Fruit fly (Drosophila melanogaster) whole organism, wandering third instar larva: ENCODE results near the gene Sod1.

Experiments
- Abd-B ChIP-seq: fragments of >200 bp; optimal IDR thresholded peaks from 2 replicates; lab custom pipeline; 2017; ENCODE audit warnings: missing biosample characterization, missing genetic modification characterization
- CG32264 ChIP-seq: fragments of 200-800 bp; sonication (Bioruptor generic); optimal IDR thresholded peaks from 2 replicates; lab custom pipeline; 2016; ENCODE audit warnings: missing biosample characterization, missing genetic modification characterization
- CG9705 ChIP-seq: fragments of 200-800 bp; sonication (Bioruptor generic); optimal IDR thresholded peaks from 2 replicates; lab custom pipeline; 2018; ENCODE audit warnings: missing biosample characterization, mild to moderate bottlenecking, missing genetic modification characterization
- CrebA ChIP-seq: fragments of 200-800 bp; sonication (Bioruptor generic); optimal IDR thresholded peaks from 2 replicates; lab custom pipeline; 2016; ENCODE audit warnings: missing biosample characterization, mild to moderate bottlenecking, missing genetic modification characterization, borderline replicate concordance
- Dfd ChIP-seq: fragments of >200 bp; optimal IDR thresholded peaks from 2 replicates; lab custom pipeline; 2017; ENCODE audit warnings: missing biosample characterization, missing genetic modification characterization
- Dif ChIP-seq: fragments of 200-275, 200-300 bp; sonication (Bioruptor generic); optimal IDR thresholded peaks from 2 replicates; lab custom pipeline; 2018; ENCODE audit warnings: missing biosample characterization, missing genetic modification characterization; ENCODE audit not compliant: partially characterized antibody
- GATAd ChIP-seq: sonication (Bioruptor generic); optimal IDR thresholded peaks from 2 replicates; lab custom pipeline; 2016; ENCODE audit warnings: missing biosample characterization, missing genetic modification characterization
- HLH106 ChIP-seq: fragments of 200-800 bp; optimal IDR thresholded peaks from 3 replicates; lab custom pipeline; 2019; ENCODE audit warnings: missing biosample characterization, mild to moderate bottlenecking, missing genetic modification characterization, moderate library complexity
- Hnf4 ChIP-seq: fragments of 200-800 bp; sonication (Bioruptor generic); optimal IDR thresholded peaks from 2 replicates; lab custom pipeline; 2016; ENCODE audit warnings: missing biosample characterization, mild to moderate bottlenecking, missing genetic modification characterization
- Hr78 ChIP-seq: fragments of >200 bp; optimal IDR thresholded peaks from 2 replicates; lab custom pipeline; 2017; ENCODE audit warnings: missing biosample characterization, missing genetic modification characterization
- Hr83 ChIP-seq: fragments of 200-300 bp; sonication (Bioruptor generic); optimal IDR thresholded peaks from 2 replicates; lab custom pipeline; 2016; ENCODE audit warnings: missing biosample characterization, mild to moderate bottlenecking, missing genetic modification characterization, moderate library complexity; ENCODE audit not compliant: poor library complexity, severe bottlenecking
- Jra ChIP-seq: sonication (Bioruptor generic); optimal IDR thresholded peaks from 2 replicates; lab custom pipeline; 2016; ENCODE audit warnings: missing biosample characterization, missing genetic modification characterization
- Mio ChIP-seq: sonication (Bioruptor generic); optimal IDR thresholded peaks from 2 replicates; lab custom pipeline; 2016; ENCODE audit warnings: missing biosample characterization, missing genetic modification characterization
- Myc ChIP-seq: fragments of >200 bp; optimal IDR thresholded peaks from 2 replicates; lab custom pipeline; 2017
- N ChIP-seq: fragments of >200 bp; optimal IDR thresholded peaks from 2 replicates; lab custom pipeline; 2018; ENCODE audit warnings: missing biosample characterization, missing external identifiers, missing genetic modification characterization
- OdsH ChIP-seq: fragments of 200-800 bp; sonication (Bioruptor generic); optimal IDR thresholded peaks from 2 replicates; lab custom pipeline; 2016; ENCODE audit warnings: missing biosample characterization, mild to moderate bottlenecking, missing genetic modification characterization
- Rel ChIP-seq, 2 experiments: fragments of 200-800 bp; sonication (Bioruptor generic) in 1 of 2; optimal IDR thresholded peaks; 2 replicates in 1 of 2; 3 replicates in 1 of 2; lab custom pipeline; 2016 to 2019; ENCODE audit warnings: mild to moderate bottlenecking in 2 of 2, missing biosample characterization in 2 of 2, missing genetic modification characterization in 2 of 2, moderate library complexity in 1 of 2
- Sp1 ChIP-seq: fragments of 200-800 bp; sonication (Bioruptor generic); optimal IDR thresholded peaks from 3 replicates; lab custom pipeline; 2019; ENCODE audit warnings: missing biosample characterization, mild to moderate bottlenecking, missing genetic modification characterization, moderate library complexity
- Vsx2 ChIP-seq: fragments of 200-300, 225-300 bp; sonication (Bioruptor generic); optimal IDR thresholded peaks from 2 replicates; lab custom pipeline; 2018; ENCODE audit warnings: missing biosample characterization, missing genetic modification characterization; ENCODE audit not compliant: partially characterized antibody
- br ChIP-seq: fragments of 200-800 bp; sonication (Bioruptor generic); optimal IDR thresholded peaks from 2 replicates; lab custom pipeline; 2016; ENCODE audit warnings: missing biosample characterization, missing genetic modification characterization
- brk ChIP-seq: fragments of 200-800 bp; sonication (Bioruptor generic); optimal IDR thresholded peaks from 2 replicates; lab custom pipeline; 2016; ENCODE audit warnings: missing biosample characterization, mild to moderate bottlenecking, missing genetic modification characterization
- dl ChIP-seq, 2 experiments: fragments of 175-275, 200-275 bp in 1 of 2; fragments of 200-275 bp in 1 of 2; sonication (Bioruptor generic); optimal IDR thresholded peaks; lab custom pipeline; 2018; ENCODE audit warnings: mild to moderate bottlenecking in 2 of 2, missing biosample characterization in 2 of 2, missing genetic modification characterization in 2 of 2, moderate library complexity in 2 of 2; ENCODE audit not compliant: partially characterized antibody in 2 of 2, insufficient read depth in 1 of 2
- dmrt93B ChIP-seq: fragments of 200-800 bp; sonication (Bioruptor generic); optimal IDR thresholded peaks from 2 replicates; lab custom pipeline; 2018; ENCODE audit warnings: missing biosample characterization, mild to moderate bottlenecking, missing genetic modification characterization
- dsf ChIP-seq: sonication (Bioruptor generic); optimal IDR thresholded peaks from 2 replicates; lab custom pipeline; 2016; ENCODE audit warnings: missing biosample characterization, missing genetic modification characterization, borderline replicate concordance
- ey ChIP-seq: fragments of 200-800 bp; sonication (Bioruptor generic); optimal IDR thresholded peaks from 2 replicates; lab custom pipeline; 2016; ENCODE audit warnings: missing biosample characterization, missing genetic modification characterization
- foxo ChIP-seq, 2 experiments: fragments of 200-800 bp; sonication (Bioruptor generic); optimal IDR thresholded peaks; 2 replicates in 1 of 2; 3 replicates in 1 of 2; lab custom pipeline; 2016 to 2017; ENCODE audit warnings: missing biosample characterization in 2 of 2, missing genetic modification characterization in 2 of 2
- fru ChIP-seq: fragments of 200-800 bp; sonication (Bioruptor generic); optimal IDR thresholded peaks from 3 replicates; lab custom pipeline; 2016; ENCODE audit warnings: missing biosample characterization, mild to moderate bottlenecking, missing genetic modification characterization
- h ChIP-seq: fragments of 200-800 bp; sonication (Bioruptor generic); optimal IDR thresholded peaks from 3 replicates; lab custom pipeline; 2016; ENCODE audit warnings: missing biosample characterization, mild to moderate bottlenecking, missing genetic modification characterization
- jim ChIP-seq: fragments of 175-275, 200-325 bp; sonication (Bioruptor generic); optimal IDR thresholded peaks from 2 replicates; lab custom pipeline; 2016; ENCODE audit warnings: missing biosample characterization, mild to moderate bottlenecking, missing genetic modification characterization
- lola ChIP-seq: fragments of >200 bp; optimal IDR thresholded peaks from 2 replicates; lab custom pipeline; 2017; ENCODE audit warnings: missing biosample characterization, missing genetic modification characterization
- pan ChIP-seq: fragments of >200 bp; optimal IDR thresholded peaks from 2 replicates; lab custom pipeline; 2017
- psq ChIP-seq: fragments of 200-800 bp; sonication (Bioruptor generic); optimal IDR thresholded peaks from 3 replicates; lab custom pipeline; 2017; ENCODE audit warnings: missing biosample characterization, mild to moderate bottlenecking, missing genetic modification characterization, moderate library complexity
- rgr ChIP-seq: fragments of 200-800 bp; sonication (Bioruptor generic); optimal IDR thresholded peaks from 3 replicates; lab custom pipeline; 2016; ENCODE audit warnings: missing biosample characterization, mild to moderate bottlenecking, missing genetic modification characterization
- sage ChIP-seq: fragments of 200-800 bp; sonication (Bioruptor generic); optimal IDR thresholded peaks from 2 replicates; lab custom pipeline; 2016; ENCODE audit warnings: missing biosample characterization, mild to moderate bottlenecking, missing genetic modification characterization
- sv ChIP-seq: fragments of 200-800 bp; sonication (Bioruptor generic); optimal IDR thresholded peaks from 3 replicates; lab custom pipeline; 2016; ENCODE audit warnings: missing biosample characterization, missing genetic modification characterization
- tai ChIP-seq: sonication (Bioruptor generic); optimal IDR thresholded peaks from 2 replicates; lab custom pipeline; 2016; ENCODE audit warnings: missing biosample characterization, missing genetic modification characterization
- usp ChIP-seq: fragments of >200 bp; optimal IDR thresholded peaks from 2 replicates; lab custom pipeline; 2017; ENCODE audit warnings: missing biosample characterization, missing genetic modification characterization
- woc ChIP-seq: sonication (Bioruptor generic); optimal IDR thresholded peaks from 2 replicates; lab custom pipeline; 2016; ENCODE audit warnings: missing biosample characterization, mild to moderate bottlenecking, missing genetic modification characterization

Sod1 gene

dm6 chr3L:11070372-11070854 lies 43.1 kb downstream of the Sod1 start, which contains the start of gene Mocs1:
Gene Mocs1 (plus strand): TSS chr3L:11070526.
- no peak for TF ChIP-seq GATAd (GFP tag; lab: Kevin White, UChicago)
- TF ChIP-seq OdsH (GFP tag; lab: Kevin White, UChicago): peak; percentile 14
- TF ChIP-seq jim (GFP tag; lab: Kevin White, UChicago): peak; percentile 11
- peak; percentile 47 for TF ChIP-seq Dif (GFP tag; lab: Kevin White, UChicago)
- TF ChIP-seq Vsx2 (GFP tag; lab: Kevin White, UChicago): no peak
- peak; percentile 56 for TF ChIP-seq rgr
- no peak for TF ChIP-seq fru (GFP tag; lab: Kevin White, UChicago)
- TF ChIP-seq Hr78 (GFP tag; lab: Kevin White, UChicago): no peak
- no peak for TF ChIP-seq pan (lab: Kevin White, UChicago)
- peak; percentile 49 for TF ChIP-seq Hnf4
- no peak for TF ChIP-seq Abd-B
- no peak for TF ChIP-seq brk (GFP tag; lab: Kevin White, UChicago)
- peak; percentile 31 for TF ChIP-seq Sp1 (GFP tag; lab: Kevin White, UChicago)
- TF ChIP-seq foxo (GFP tag; optimal IDR thresholded peaks at IDR 0.05; lab: Kevin White, UChicago): peak in 1 of 2 experiments; percentile 43
- peak; percentile 77 for TF ChIP-seq Hr83 (GFP tag; lab: Kevin White, UChicago)
- TF ChIP-seq HLH106 (tag; lab: Kevin White, UChicago): no peak
- TF ChIP-seq woc: no peak
- no peak for TF ChIP-seq Rel (GFP tag; optimal IDR thresholded peaks at IDR 0.05; lab: Kevin White, UChicago)
- peak; percentile 24 for TF ChIP-seq Rel (tag; optimal IDR thresholded peaks at IDR 0.05; lab: Kevin White, UChicago)
- TF ChIP-seq, all 38 proteins: peak for 9

- TF ChIP-seq Sp1 (GFP tag; lab: Kevin White, UChicago) (no peak), Jra (GFP tag; lab: Kevin White, UChicago) (no peak), CG9705 (GFP tag; lab: Kevin White, UChicago) (no peak), Myc (lab: Kevin White, UChicago) (no peak), sv (GFP tag; lab: Kevin White, UChicago) (no peak), pan (lab: Kevin White, UChicago) (no peak), tai (GFP tag; lab: Kevin White, UChicago) (no peak), dmrt93B (GFP tag; lab: Kevin White, UChicago) (no peak), Dif (GFP tag; lab: Kevin White, UChicago) (no peak), Rel (GFP tag; optimal IDR thresholded peaks at IDR 0.05; lab: Kevin White, UChicago) (no peak), Rel (tag; optimal IDR thresholded peaks at IDR 0.05; lab: Kevin White, UChicago) (no peak)
- TF ChIP-seq, all 38 proteins: peak for 0
Measured at dm6 chr3L:11069764-11070163, 43.8 kb downstream of the Sod1 start, which contains the start of gene CG6310. Gene CG6310 (minus strand): TSS chr3L:11069864.

DNA sequence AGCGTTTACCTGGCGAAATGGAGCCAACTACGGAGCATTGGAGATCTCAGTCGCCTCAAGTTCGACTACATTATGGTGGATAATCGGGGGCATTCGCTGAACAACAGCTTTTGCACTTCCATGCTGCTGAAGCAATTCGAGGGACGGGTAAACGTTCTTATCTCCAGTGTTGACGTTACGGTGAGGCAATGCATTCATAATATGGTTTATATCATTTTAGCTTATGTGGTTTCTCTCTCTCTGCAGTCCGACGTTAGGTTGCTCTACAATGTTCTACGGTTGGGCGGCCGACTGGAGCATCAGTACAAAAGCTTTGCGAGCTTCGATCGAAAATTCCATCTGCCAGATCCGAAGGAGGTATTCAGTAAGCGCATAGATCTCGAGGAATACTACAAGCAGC lies 47.7 kb downstream of the Sod1 start:
- TF ChIP-seq HLH106 (tag; lab: Kevin White, UChicago) (no peak), Rel (GFP tag; optimal IDR thresholded peaks at IDR 0.05; lab: Kevin White, UChicago) (no peak), Rel (tag; optimal IDR thresholded peaks at IDR 0.05; lab: Kevin White, UChicago) (peak; percentile 34)

- TF ChIP-seq psq (GFP tag; lab: Kevin White, UChicago): peak; percentile 80
- no peak for TF ChIP-seq dl (GFP tag; optimal IDR thresholded peaks at IDR 0.05; lab: Kevin White, UChicago; ENCODE audit: insufficient read depth in 1 of 2, partially characterized antibody in 2 of 2)
- peak; percentile 87 for TF ChIP-seq OdsH (GFP tag; lab: Kevin White, UChicago)
- TF ChIP-seq HLH106 (tag; lab: Kevin White, UChicago): peak; percentile 89
- TF ChIP-seq ey (GFP tag; lab: Kevin White, UChicago): peak; percentile 90
- TF ChIP-seq br: peak; percentile 85
- TF ChIP-seq h (GFP tag; lab: Kevin White, UChicago): peak; percentile 92
- TF ChIP-seq dsf (GFP tag; lab: Kevin White, UChicago): peak; percentile 87
- TF ChIP-seq brk (GFP tag; lab: Kevin White, UChicago): no peak
- no peak for TF ChIP-seq dmrt93B (GFP tag; lab: Kevin White, UChicago)
- no peak for TF ChIP-seq pan (lab: Kevin White, UChicago)
- peak; percentile 78 for TF ChIP-seq Sp1 (GFP tag; lab: Kevin White, UChicago)
- peak; percentile 93 for TF ChIP-seq Hnf4
- TF ChIP-seq fru (GFP tag; lab: Kevin White, UChicago): peak; percentile 85
- TF ChIP-seq sv (GFP tag; lab: Kevin White, UChicago): peak; percentile 90
- no peak for TF ChIP-seq sage (GFP tag; lab: Kevin White, UChicago)
- TF ChIP-seq Hr78 (GFP tag; lab: Kevin White, UChicago): no peak
- no peak for TF ChIP-seq tai (GFP tag; lab: Kevin White, UChicago)
- peak; percentile 74 for TF ChIP-seq GATAd (GFP tag; lab: Kevin White, UChicago)
- no peak for TF ChIP-seq Vsx2 (GFP tag; lab: Kevin White, UChicago)
- no peak for TF ChIP-seq CrebA
- peak; percentile 88 for TF ChIP-seq Jra (GFP tag; lab: Kevin White, UChicago)
- peak; percentile 65 for TF ChIP-seq Hr83 (GFP tag; lab: Kevin White, UChicago)
- TF ChIP-seq usp (GFP tag; lab: Kevin White, UChicago): no peak
- TF ChIP-seq Abd-B: no peak
- TF ChIP-seq N (GFP tag; lab: Kevin White, UChicago): no peak
- TF ChIP-seq lola (GFP tag; lab: Kevin White, UChicago): no peak
- TF ChIP-seq woc: peak; percentile 94
- TF ChIP-seq Mio: no peak
- TF ChIP-seq Rel (GFP tag; optimal IDR thresholded peaks at IDR 0.05; lab: Kevin White, UChicago): no peak
- TF ChIP-seq Rel (tag; optimal IDR thresholded peaks at IDR 0.05; lab: Kevin White, UChicago): peak; percentile 46
- peak; percentile 41 for TF ChIP-seq CG32264 (GFP tag; lab: Kevin White, UChicago)
- TF ChIP-seq CG9705 (GFP tag; lab: Kevin White, UChicago): peak; percentile 85
- TF ChIP-seq Dfd (GFP tag; lab: Kevin White, UChicago): no peak
- no peak for TF ChIP-seq Dif (GFP tag; lab: Kevin White, UChicago)
Measured at dm6 chr3L:11064689-11065088, 48.9 kb downstream of the Sod1 start, which contains the start of the genes CG32075, CG45101 and SuUR. Gene CG32075 (minus strand): TSS chr3L:11064941. Gene CG45101 (plus strand): TSS chr3L:11064991. Gene SuUR (plus strand): TSS chr3L:11064991.
